Worm (Caenorhabditis elegans) whole organism, L4 larva: ENCODE data around the gene C55C3.6.

ENCODE experiments used
- ZK546.5 ChIP-seq, 2 experiments: sonication (generic microtip); optimal IDR thresholded peaks; 2 replicates each; lab custom pipeline; 2017; ENCODE audit warnings: missing biosample characterization in 2 of 2, missing genetic modification characterization in 2 of 2
- ama-1 ChIP-seq: fragments of 150-350 bp; optimal IDR thresholded peaks from 2 replicates; lab custom pipeline; 2014; ENCODE audit warnings: inconsistent platforms, mixed read lengths
- ceh-44 ChIP-seq: fragments of 200-800 bp; sonication (Bioruptor generic); IDR thresholded peaks from 2 replicates; pipeline ENCODE4 v1.3.6; 2022; ENCODE audit warnings: missing genetic modification reagents, missing genetic modification characterization, missing compliant biosample characterization
- ceh-62 ChIP-seq: sonication (generic microtip); optimal IDR thresholded peaks from 2 replicates; lab custom pipeline; 2017; ENCODE audit warnings: missing biosample characterization, missing genetic modification characterization
- ceh-82 ChIP-seq: sonication (generic microtip); optimal IDR thresholded peaks from 2 replicates; lab custom pipeline; 2017; ENCODE audit warnings: missing biosample characterization, missing genetic modification characterization
- lir-3 ChIP-seq: sonication (generic microtip); optimal IDR thresholded peaks from 2 replicates; lab custom pipeline; 2016; ENCODE audit warnings: mild to moderate bottlenecking, missing genetic modification characterization, missing compliant biosample characterization
- nhr-28 ChIP-seq: fragments of 150-350 bp; optimal IDR thresholded peaks from 2 replicates; lab custom pipeline; 2014; ENCODE audit warnings: missing biosample characterization, missing genetic modification characterization
- nhr-6 ChIP-seq: fragments of 150-350 bp; optimal IDR thresholded peaks from 2 replicates; lab custom pipeline; 2014; ENCODE audit warnings: missing biosample characterization, missing genetic modification characterization
- nhr-77 ChIP-seq: fragments of 150-350 bp; optimal IDR thresholded peaks from 2 replicates; lab custom pipeline; 2014; ENCODE audit warnings: missing biosample characterization, missing genetic modification characterization
- pha-4 ChIP-seq, 2 experiments: fragments of 150-350 bp in 1 of 2; fragments of 200-800 bp in 1 of 2; sonication (Bioruptor generic) in 1 of 2; IDR thresholded peaks in 1 of 2; optimal IDR thresholded peaks in 1 of 2; 2 replicates each; pipeline versions ENCODE4 v1.3.6 to Lab custom; 2014 to 2022; ENCODE audit warnings: missing genetic modification characterization in 2 of 2, missing genetic modification reagents in 2 of 2, missing biosample characterization in 1 of 2, missing compliant biosample characterization in 1 of 2
- skn-1 ChIP-seq: fragments of 150-350 bp; optimal IDR thresholded peaks from 2 replicates; lab custom pipeline; 2014; ENCODE audit warnings: missing biosample characterization, missing genetic modification characterization
- vab-7 ChIP-seq: fragments of 200-800 bp; sonication (Bioruptor generic); IDR thresholded peaks from 2 replicates; pipeline ENCODE4 v1.3.6; 2022; ENCODE audit warnings: missing genetic modification reagents, missing genetic modification characterization, missing compliant biosample characterization
- zfp-2 ChIP-seq: sonication (generic microtip); optimal IDR thresholded peaks from 2 replicates; lab custom pipeline; 2016; ENCODE audit warnings: mild to moderate bottlenecking, missing genetic modification characterization, missing compliant biosample characterization
- ztf-11 ChIP-seq: fragments of 150-350 bp; optimal IDR thresholded peaks from 2 replicates; lab custom pipeline; 2014; ENCODE audit warnings: missing biosample characterization, missing genetic modification characterization

DNA sequence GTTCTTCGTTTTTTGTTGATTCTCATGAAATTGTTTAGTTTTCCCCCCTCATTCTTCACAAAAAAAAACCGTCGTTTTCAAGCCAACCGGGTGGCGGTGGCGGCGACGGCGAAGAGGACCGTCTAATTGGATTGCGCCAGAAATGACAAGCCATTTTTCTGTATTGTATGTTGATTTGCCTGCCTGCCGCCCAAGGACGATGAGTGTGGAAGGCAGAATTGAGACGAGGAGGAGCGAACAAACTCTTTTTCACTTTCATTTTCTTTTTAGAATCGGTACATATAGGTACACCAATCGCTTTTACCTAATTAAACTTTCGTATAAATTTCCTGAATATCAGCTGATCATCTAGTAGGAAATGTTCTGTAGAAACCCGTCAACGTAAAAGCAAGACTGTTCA, 18.7 kb downstream of the C55C3.6 start:
- TF ChIP-seq lir-3 (tag; lab: Kevin White, UChicago) (no peak), ama-1 (lab: Kevin White, UChicago) (no peak), ceh-44 (no peak), ceh-82 (tag; lab: Kevin White, UChicago) (no peak), ceh-62 (tag; lab: Kevin White, UChicago) (no peak), zfp-2 (no peak), skn-1 (tag; lab: Kevin White, UChicago) (no peak), nhr-6 (tag; lab: Kevin White, UChicago) (no peak), ZK546.5 (tag; optimal IDR thresholded peaks at IDR 0.05; lab: Kevin White, UChicago) (no peak), nhr-77 (tag; lab: Kevin White, UChicago) (no peak), pha-4 (GFP tag; IDR thresholded peaks at IDR 0.05; lab: Robert Waterston, UW) (no peak), pha-4 (tag; optimal IDR thresholded peaks at IDR 0.05; lab: Kevin White, UChicago) (no peak), vab-7 (GFP tag; lab: Robert Waterston, UW) (no peak), ztf-11 (no peak), nhr-28 (no peak)
